Worm (Caenorhabditis elegans): Measurements from ENCODE around the gene EEED8.3.

- no peak for TF ChIP-seq ceh-82 (tag; optimal IDR thresholded peaks at IDR 0.05)
- no peak for TF ChIP-seq jun-1 (tag; optimal IDR thresholded peaks at IDR 0.05)
These were observed 48.4 kb upstream of the EEED8.3 start, which contains the start of gene F09E5.16 for ce11 chrII:5365645-5366044.

Data from whole organism, L3 larva.